Worm (Caenorhabditis elegans) whole organism, L4 larva: Measurements from ENCODE around the gene oat-1.

ENCODE experiments used
- D1046.2 ChIP-seq: fragments of 200-800 bp; sonication (Bioruptor generic); IDR thresholded peaks from 2 replicates; pipeline ENCODE4 v1.3.6; 2022; ENCODE audit warnings: missing genetic modification characterization, missing compliant biosample characterization
- F10B5.3 ChIP-seq: sonication (generic microtip); optimal IDR thresholded peaks from 2 replicates; lab custom pipeline; 2016; ENCODE audit warnings: mild to moderate bottlenecking, missing genetic modification characterization, missing compliant biosample characterization
- F26F4.8 ChIP-seq: fragments of 200-800 bp; sonication (Bioruptor generic); conservative IDR thresholded peaks from 2 replicates; pipeline ENCODE4 v1.3.6; 2022; ENCODE audit warnings: missing genetic modification characterization, missing compliant biosample characterization
- F37D6.2 ChIP-seq: sonication (generic microtip); optimal IDR thresholded peaks from 2 replicates; lab custom pipeline; 2016; ENCODE audit warnings: mild to moderate bottlenecking, missing genetic modification characterization, missing compliant biosample characterization
- F44E2.7 ChIP-seq: fragments of 200-800 bp; sonication (Bioruptor generic); IDR thresholded peaks from 2 replicates; pipeline ENCODE4 v2.1.2; 2022; ENCODE audit warnings: missing genetic modification characterization, missing compliant biosample characterization
- F49E8.2 ChIP-seq: sonication (generic microtip); optimal IDR thresholded peaks from 2 replicates; lab custom pipeline; 2016; ENCODE audit warnings: missing compliant biosample characterization, mild to moderate bottlenecking, missing genetic modification characterization, borderline replicate concordance
- T26A8.4 ChIP-seq: fragments of 200-800 bp; sonication (Bioruptor generic); IDR thresholded peaks from 2 replicates; pipeline ENCODE4 v1.3.6; 2022; ENCODE audit warnings: missing genetic modification characterization, missing compliant biosample characterization
- Y48G9A.11 ChIP-seq: fragments of 200-800 bp; sonication (Bioruptor generic); IDR thresholded peaks from 2 replicates; pipeline ENCODE4 v1.3.6; 2022; ENCODE audit warnings: missing genetic modification reagents, missing genetic modification characterization, missing compliant biosample characterization
- Y5F2A.4 ChIP-seq: fragments of 200-800 bp; sonication (Bioruptor generic); optimal IDR thresholded peaks from 2 replicates; lab custom pipeline; 2018; ENCODE audit warnings: mild to moderate bottlenecking, missing genetic modification characterization, missing compliant biosample characterization
- ceh-20 ChIP-seq: fragments of 200-800 bp; sonication (Bioruptor generic); IDR thresholded peaks from 2 replicates; pipeline ENCODE4 v1.3.6; 2022; ENCODE audit warnings: missing genetic modification reagents, missing genetic modification characterization, missing compliant biosample characterization
- ceh-28 ChIP-seq: fragments of 150-350 bp; optimal IDR thresholded peaks from 2 replicates; lab custom pipeline; 2014; ENCODE audit warnings: missing biosample characterization, missing genetic modification reagents, missing genetic modification characterization
- cey-2 ChIP-seq: sonication (generic microtip); optimal IDR thresholded peaks from 3 replicates; lab custom pipeline; 2017; ENCODE audit warnings: missing genetic modification characterization, mild to moderate bottlenecking, missing compliant biosample characterization, antibody characterized with exemption, borderline replicate concordance; ENCODE audit not compliant: insufficient read depth
- daf-8 ChIP-seq: fragments of 200-800 bp; sonication (Bioruptor generic); IDR thresholded peaks from 2 replicates; pipeline ENCODE4 v1.3.6; 2022; ENCODE audit warnings: missing genetic modification characterization, missing compliant biosample characterization
- dpl-1 ChIP-seq: fragments of 150-350 bp; optimal IDR thresholded peaks from 2 replicates; lab custom pipeline; 2014; ENCODE audit warnings: missing biosample characterization, missing genetic modification reagents, missing genetic modification characterization
- dve-1 ChIP-seq: sonication (generic microtip); optimal IDR thresholded peaks from 2 replicates; lab custom pipeline; 2017; ENCODE audit warnings: antibody characterized with exemption, mild to moderate bottlenecking, missing genetic modification characterization, missing compliant biosample characterization; ENCODE audit not compliant: insufficient read depth
- egl-27 ChIP-seq: sonication (generic microtip); optimal IDR thresholded peaks from 3 replicates; lab custom pipeline; 2017; ENCODE audit warnings: missing biosample characterization, missing genetic modification reagents, missing genetic modification characterization
- fos-1 ChIP-seq: fragments of 150-350 bp; optimal IDR thresholded peaks from 2 replicates; lab custom pipeline; 2014; ENCODE audit warnings: missing biosample characterization, missing genetic modification characterization
- hlh-11 ChIP-seq: fragments of 200-800 bp; sonication (Bioruptor generic); optimal IDR thresholded peaks from 2 replicates; lab custom pipeline; 2018; ENCODE audit warnings: mild to moderate bottlenecking, missing genetic modification characterization, missing compliant biosample characterization
- lin-13 ChIP-seq: fragments of 150-350 bp; optimal IDR thresholded peaks from 2 replicates; lab custom pipeline; 2014; ENCODE audit warnings: missing biosample characterization, missing genetic modification reagents, missing genetic modification characterization
- lin-15B ChIP-seq: fragments of 150-350 bp; sonication (generic microtip); optimal IDR thresholded peaks from 3 replicates; lab custom pipeline; 2014; ENCODE audit warnings: missing biosample characterization, missing genetic modification characterization
- lin-29 ChIP-seq: fragments of 200-800 bp; sonication (Bioruptor generic); IDR thresholded peaks from 2 replicates; pipeline ENCODE4 v1.3.6; 2022; ENCODE audit warnings: missing genetic modification reagents, missing genetic modification characterization, missing compliant biosample characterization
- madf-5 ChIP-seq, 2 experiments: fragments of 200-800 bp; sonication (Bioruptor generic); IDR thresholded peaks; 2 replicates each; pipeline ENCODE4 v1.3.6; 2022; ENCODE audit warnings: missing compliant biosample characterization in 2 of 2, missing genetic modification characterization in 2 of 2
- mes-2 ChIP-seq: sonication (generic microtip); optimal IDR thresholded peaks from 2 replicates; lab custom pipeline; 2016; ENCODE audit warnings: missing genotype, mild to moderate bottlenecking, missing genetic modification characterization, missing compliant biosample characterization; ENCODE audit not compliant: poor library complexity, severe bottlenecking
- mxl-2 ChIP-seq: fragments of 200-800 bp; sonication (Bioruptor generic); conservative IDR thresholded peaks from 2 replicates; pipeline ENCODE4 v1.3.6; 2022; ENCODE audit warnings: missing genetic modification reagents, missing genetic modification characterization, missing compliant biosample characterization
- mxl-3 ChIP-seq: fragments of 200-800 bp; sonication (Bioruptor generic); optimal IDR thresholded peaks from 2 replicates; lab custom pipeline; 2018; ENCODE audit warnings: mild to moderate bottlenecking, missing genetic modification characterization, missing compliant biosample characterization
- nhr-10 ChIP-seq: fragments of 150-350 bp; optimal IDR thresholded peaks from 2 replicates; lab custom pipeline; 2014; ENCODE audit warnings: missing biosample characterization, missing genetic modification characterization
- nhr-237 ChIP-seq: sonication (generic microtip); optimal IDR thresholded peaks from 2 replicates; lab custom pipeline; 2017; ENCODE audit warnings: missing biosample characterization, missing genetic modification characterization
- nhr-25 ChIP-seq: sonication (generic microtip); optimal IDR thresholded peaks from 2 replicates; lab custom pipeline; 2017; ENCODE audit warnings: missing genetic modification characterization, mild to moderate bottlenecking, missing compliant biosample characterization, antibody characterized with exemption, moderate library complexity, borderline replicate concordance; ENCODE audit not compliant: insufficient read depth
- nhr-28 ChIP-seq: fragments of 150-350 bp; optimal IDR thresholded peaks from 2 replicates; lab custom pipeline; 2014; ENCODE audit warnings: missing biosample characterization, missing genetic modification characterization
- nhr-41 ChIP-seq: fragments of 200-800 bp; sonication (Bioruptor generic); IDR thresholded peaks from 2 replicates; pipeline ENCODE4 v1.3.6; 2022; ENCODE audit warnings: missing genetic modification reagents, missing genetic modification characterization, missing compliant biosample characterization
- nhr-42 ChIP-seq: fragments of 200-800 bp; sonication (Bioruptor generic); IDR thresholded peaks from 2 replicates; pipeline ENCODE4 v1.3.6; 2022; ENCODE audit warnings: missing genetic modification characterization, missing compliant biosample characterization
- nhr-6 ChIP-seq: fragments of 150-350 bp; optimal IDR thresholded peaks from 2 replicates; lab custom pipeline; 2014; ENCODE audit warnings: missing biosample characterization, missing genetic modification characterization
- nhr-76 ChIP-seq: fragments of 150-350 bp; optimal IDR thresholded peaks from 2 replicates; lab custom pipeline; 2014; ENCODE audit warnings: missing biosample characterization, missing genetic modification characterization
- pha-4 ChIP-seq, 2 experiments: fragments of 150-350 bp in 1 of 2; fragments of 200-800 bp in 1 of 2; sonication (Bioruptor generic) in 1 of 2; IDR thresholded peaks in 1 of 2; optimal IDR thresholded peaks in 1 of 2; 2 replicates each; pipeline versions ENCODE4 v1.3.6 to Lab custom; 2014 to 2022; ENCODE audit warnings: missing genetic modification characterization in 2 of 2, missing genetic modification reagents in 2 of 2, missing biosample characterization in 1 of 2, missing compliant biosample characterization in 1 of 2
- pqm-1 ChIP-seq: sonication (generic microtip); optimal IDR thresholded peaks from 2 replicates; lab custom pipeline; 2017; ENCODE audit warnings: missing biosample characterization, missing genetic modification characterization
- rbr-2 ChIP-seq: sonication (generic microtip); optimal IDR thresholded peaks from 2 replicates; lab custom pipeline; 2016; ENCODE audit warnings: missing genotype, missing genetic modification characterization, missing compliant biosample characterization
- saeg-2 ChIP-seq: fragments of 200-800 bp; sonication (Bioruptor generic); IDR thresholded peaks from 2 replicates; pipeline ENCODE4 v1.3.6; 2022; ENCODE audit warnings: missing genetic modification reagents, missing genetic modification characterization, missing compliant biosample characterization
- skn-1 ChIP-seq: fragments of 150-350 bp; optimal IDR thresholded peaks from 2 replicates; lab custom pipeline; 2014; ENCODE audit warnings: missing biosample characterization, missing genetic modification characterization
- snpc-1.2 ChIP-seq: fragments of 200-800 bp; sonication (Bioruptor generic); IDR thresholded peaks from 2 replicates; pipeline ENCODE4 v1.3.6; 2022; ENCODE audit warnings: missing genetic modification reagents, missing genetic modification characterization, missing compliant biosample characterization
- unc-130 ChIP-seq: sonication (generic microtip); optimal IDR thresholded peaks from 2 replicates; lab custom pipeline; 2016; ENCODE audit warnings: missing genetic modification reagents, missing genetic modification characterization, missing compliant biosample characterization
- unc-62 ChIP-seq, 3 experiments: fragments of 150-350 bp in 1 of 3; sonication (generic microtip); optimal IDR thresholded peaks in 2 of 3; peaks in 1 of 3; 1 replicate in 1 of 3; 2 replicates in 2 of 3; lab custom pipeline; 2014 to 2017; ENCODE audit warnings: missing biosample characterization in 3 of 3, missing genetic modification characterization in 3 of 3, missing genetic modification reagents in 3 of 3, missing genotype in 1 of 3
- zag-1 ChIP-seq: fragments of 150-350 bp; optimal IDR thresholded peaks from 2 replicates; lab custom pipeline; 2014; ENCODE audit warnings: missing biosample characterization, missing genetic modification characterization
- zfp-2 ChIP-seq: sonication (generic microtip); optimal IDR thresholded peaks from 2 replicates; lab custom pipeline; 2016; ENCODE audit warnings: mild to moderate bottlenecking, missing genetic modification characterization, missing compliant biosample characterization
- zfp-3 ChIP-seq: fragments of 200-800 bp; sonication (Bioruptor generic); conservative IDR thresholded peaks from 2 replicates; pipeline ENCODE4 v1.3.6; 2022; ENCODE audit warnings: missing genetic modification reagents, missing genetic modification characterization, missing compliant biosample characterization
- zip-2 ChIP-seq: fragments of 150-350 bp; optimal IDR thresholded peaks from 2 replicates; lab custom pipeline; 2014; ENCODE audit warnings: missing biosample characterization, missing genetic modification characterization

oat-1 gene

DNA sequence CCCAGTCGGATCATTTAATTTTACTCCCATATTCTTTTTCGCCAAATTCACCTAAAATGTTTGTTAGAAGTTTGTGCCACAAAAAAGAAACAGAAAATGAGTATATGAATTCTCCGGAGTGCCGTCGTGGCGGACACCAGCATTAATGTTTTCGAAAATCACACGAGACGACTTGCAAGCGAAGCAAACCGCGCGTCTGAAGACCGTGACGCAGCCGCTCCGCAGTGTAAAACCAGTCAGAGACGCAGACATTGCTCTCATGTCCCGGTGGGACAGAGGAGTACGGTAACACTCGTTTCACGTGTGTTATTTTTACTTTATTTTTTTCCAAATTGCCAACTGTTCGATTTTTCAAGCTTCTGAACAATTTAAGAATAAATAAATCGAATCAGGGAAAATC, 39.7 kb downstream of the oat-1 start, which contains the start of the genes T26A8.4 and pdtf-1 (continued):
- TF ChIP-seq Y5F2A.4 (GFP tag; lab: Kevin White, UChicago) (peak; percentile 16), snpc-1.2 (GFP tag; lab: Robert Waterston, UW) (peak; percentile 80), ceh-28 (tag; lab: Kevin White, UChicago) (no peak), nhr-42 (GFP tag; lab: Robert Waterston, UW) (peak; percentile 87)

DNA sequence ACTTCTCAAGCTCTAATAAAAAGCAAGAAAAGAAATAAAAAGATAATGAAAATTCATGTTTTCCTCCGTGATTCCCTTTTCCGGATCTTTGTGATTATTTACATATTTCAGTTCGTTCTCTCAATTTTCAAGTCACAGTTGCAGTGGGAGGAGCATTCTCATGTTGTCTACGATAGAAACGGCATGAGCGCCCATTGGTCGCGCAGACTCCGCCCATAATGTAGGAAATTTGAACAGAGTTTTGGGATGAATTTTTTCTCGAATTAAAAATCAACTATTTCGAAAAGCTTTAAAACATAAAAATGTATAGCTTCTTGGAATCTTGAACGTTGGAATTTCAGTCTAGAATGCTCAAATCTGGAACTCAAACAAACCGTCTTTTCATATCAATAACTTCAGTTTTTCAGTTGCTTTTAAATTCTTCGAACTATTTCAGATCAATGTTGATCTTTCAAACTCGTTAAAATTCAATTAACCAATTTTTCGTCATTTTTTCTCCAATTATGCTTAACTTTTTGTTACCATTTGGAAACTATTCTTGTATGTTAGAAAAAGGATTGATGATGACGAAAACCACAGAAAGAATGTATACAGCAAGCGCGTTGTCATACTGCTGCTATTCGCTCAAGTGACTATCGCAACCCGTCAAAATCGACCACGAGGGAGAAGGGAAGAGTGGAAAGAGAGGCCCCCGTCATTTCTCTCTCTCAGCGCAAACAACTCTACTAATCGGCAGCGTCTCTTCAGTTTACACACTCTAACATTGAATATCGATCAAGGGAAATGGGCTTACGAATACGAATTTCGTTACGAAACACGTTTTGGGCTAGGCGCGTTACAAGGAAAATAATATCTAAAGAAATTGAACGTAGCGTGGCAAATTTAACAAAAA, 40.6 kb downstream of the oat-1 start:
- TF ChIP-seq rbr-2 (tag; lab: Kevin White, UChicago) = peak; percentile 24
- no peak for TF ChIP-seq zip-2
- TF ChIP-seq dpl-1 = peak; percentile 32
- peak; percentile 55 for TF ChIP-seq lin-13 (GFP tag; lab: Kevin White, UChicago)
- peak; percentile 60 for TF ChIP-seq ceh-20 (GFP tag; lab: Robert Waterston, UW)
- TF ChIP-seq madf-5 (GFP tag; IDR thresholded peaks at IDR 0.05; lab: Robert Waterston, UW) = 0 out of 4 replicates have a peak, but pooled peaks of 1 of the 2 experiments have one; percentile 18
- no peak for TF ChIP-seq mxl-2
- TF ChIP-seq T26A8.4 (GFP tag; lab: Robert Waterston, UW) = no peak
- 0 out of 2 replicates have a peak, but pooled peaks have one; percentile 11 for TF ChIP-seq nhr-41 (GFP tag; lab: Robert Waterston, UW)
- TF ChIP-seq unc-62 (GFP tag; optimal IDR thresholded peaks at IDR 0.05 in 1 of 2; lab: Kevin White, UChicago) = peak in 1 of 2 experiments; percentile 93
- TF ChIP-seq unc-62 (tag; optimal IDR thresholded peaks at IDR 0.05; lab: Kevin White, UChicago) = peak; percentile 15
- TF ChIP-seq F44E2.7 (GFP tag; lab: Robert Waterston, UW) = no peak
- TF ChIP-seq nhr-237 (tag; lab: Kevin White, UChicago) = no peak
- peak; percentile 71; the same call in 1 of the 2 replicates for TF ChIP-seq D1046.2 (GFP tag; lab: Robert Waterston, UW)
- TF ChIP-seq Y48G9A.11 (GFP tag; lab: Robert Waterston, UW) = peak; percentile 36
- TF ChIP-seq nhr-25 (tag; lab: Kevin White, UChicago) = no peak
- no peak for TF ChIP-seq F49E8.2 (tag; lab: Kevin White, UChicago)
- no peak for TF ChIP-seq F26F4.8 (GFP tag; lab: Robert Waterston, UW)
- no peak for TF ChIP-seq unc-130 (GFP tag; lab: Kevin White, UChicago)
- no peak for TF ChIP-seq F10B5.3 (tag; lab: Kevin White, UChicago)
- TF ChIP-seq zag-1 (tag; lab: Kevin White, UChicago) = no peak
- TF ChIP-seq cey-2 (tag; lab: Kevin White, UChicago) = no peak
- peak; percentile 71; the same call in 1 of the 2 replicates for TF ChIP-seq zfp-3 (GFP tag; lab: Robert Waterston, UW)
- TF ChIP-seq lin-15B (tag; lab: Kevin White, UChicago) = peak; percentile 2
- no peak for TF ChIP-seq nhr-10 (tag; lab: Kevin White, UChicago)
- no peak for TF ChIP-seq pqm-1
- peak; percentile 93 for TF ChIP-seq mxl-3 (GFP tag; lab: Kevin White, UChicago)
- no peak for TF ChIP-seq egl-27 (tag; lab: Kevin White, UChicago)
- peak; percentile 61 for TF ChIP-seq dve-1 (tag; lab: Kevin White, UChicago)
- TF ChIP-seq mes-2 (tag; lab: Kevin White, UChicago) = peak; percentile 83
- no peak for TF ChIP-seq zfp-2 (tag; lab: Kevin White, UChicago)
- peak; percentile 79 for TF ChIP-seq hlh-11 (tag; lab: Kevin White, UChicago)
- no peak for TF ChIP-seq skn-1 (tag; lab: Kevin White, UChicago)
- TF ChIP-seq saeg-2 (GFP tag; lab: Robert Waterston, UW) = peak; percentile 78; the same call in 1 of the 2 replicates
- no peak for TF ChIP-seq nhr-76 (tag; lab: Kevin White, UChicago)
- no peak for TF ChIP-seq daf-8 (GFP tag; lab: Robert Waterston, UW)
- peak; percentile 20 for TF ChIP-seq F37D6.2 (tag; lab: Kevin White, UChicago)
- TF ChIP-seq fos-1 (tag; lab: Kevin White, UChicago) = no peak
- peak; percentile 60 for TF ChIP-seq pha-4 (GFP tag; IDR thresholded peaks at IDR 0.05; lab: Robert Waterston, UW)
- TF ChIP-seq pha-4 (tag; optimal IDR thresholded peaks at IDR 0.05; lab: Kevin White, UChicago) = peak; percentile 10
- TF ChIP-seq lin-29 (GFP tag; lab: Robert Waterston, UW) = no peak
- TF ChIP-seq nhr-28 (tag; lab: Kevin White, UChicago) = peak; percentile 59
- peak; percentile 38 for TF ChIP-seq nhr-6 (tag; lab: Kevin White, UChicago)
